Fruit fly (Drosophila melanogaster) S2 (cell line): ENCODE results near the gene CG14453.

Experiments
- CG8478 ChIP-seq: fragments of >200 bp; optimal IDR thresholded peaks from 2 replicates; lab custom pipeline; 2018
- CTCF ChIP-seq, 2 experiments: fragments of >200 bp; optimal IDR thresholded peaks; 2 replicates each; lab custom pipeline; 2018

Gene CG14453

DNA sequence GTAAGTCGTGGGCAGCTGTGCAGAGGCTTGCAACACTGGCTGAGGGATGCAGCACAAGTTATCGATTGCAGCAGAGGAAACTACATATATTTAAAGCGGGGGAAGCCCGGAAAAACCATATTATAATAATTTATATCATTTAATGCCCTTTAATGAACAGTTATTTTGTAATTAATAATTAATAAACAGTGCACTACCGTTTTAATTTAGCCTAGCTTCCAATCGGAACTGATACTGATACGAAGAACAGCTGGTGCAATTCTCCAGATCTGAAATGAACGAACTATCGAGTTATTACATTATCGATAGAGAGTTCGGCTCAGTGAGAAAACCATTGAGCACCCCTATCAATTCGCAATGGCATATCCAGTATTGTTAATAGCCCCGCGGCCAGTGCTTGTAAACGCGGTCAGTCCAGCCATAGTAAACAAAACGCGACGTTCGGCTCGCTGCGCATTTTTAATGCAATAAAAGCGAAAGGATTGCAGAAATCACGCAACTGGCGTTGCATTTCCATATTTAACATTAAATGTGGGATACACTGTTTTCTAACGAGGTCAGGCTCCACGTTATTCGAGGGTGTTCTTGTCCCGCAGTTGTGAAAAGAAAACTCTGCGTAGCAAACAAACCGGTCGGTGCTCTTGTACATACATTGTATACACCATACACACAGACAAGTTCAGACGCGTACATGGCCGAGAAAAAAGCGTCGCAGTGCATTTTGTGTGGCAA lies 47.7 kb downstream of the CG14453 start, which contains the start of gene CG7369:
Gene CG7369 (plus strand): TSS at position 405 of the 732 bp plus-strand sequence.
- TF ChIP-seq CG8478 (lab: Kevin White, UChicago) = no peak
- no peak for TF ChIP-seq CTCF (optimal IDR thresholded peaks at IDR 0.05; lab: Kevin White, UChicago)

DNA sequence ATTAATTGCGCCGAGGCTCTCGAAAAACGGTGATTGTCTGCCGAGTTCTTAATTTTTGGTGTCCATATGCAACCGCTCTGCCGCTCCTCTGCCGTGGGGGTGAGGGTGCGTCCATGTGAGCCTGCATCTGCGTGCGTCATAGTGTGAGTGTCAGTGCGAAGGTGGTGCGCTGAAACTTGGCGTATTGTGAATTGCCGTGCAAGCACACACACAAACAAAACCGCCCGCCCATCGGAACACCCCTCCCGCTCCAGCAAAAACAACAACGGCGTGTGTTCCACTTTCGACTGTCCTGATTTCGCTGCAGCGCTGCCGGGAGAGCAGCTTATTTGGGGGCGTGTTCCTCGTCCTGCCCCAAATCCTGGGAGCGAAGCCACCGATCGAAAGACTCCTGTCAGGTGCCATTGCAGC lies 48.2 kb downstream of the CG14453 start:
- TF ChIP-seq CG8478 (lab: Kevin White, UChicago) = no peak

DNA sequence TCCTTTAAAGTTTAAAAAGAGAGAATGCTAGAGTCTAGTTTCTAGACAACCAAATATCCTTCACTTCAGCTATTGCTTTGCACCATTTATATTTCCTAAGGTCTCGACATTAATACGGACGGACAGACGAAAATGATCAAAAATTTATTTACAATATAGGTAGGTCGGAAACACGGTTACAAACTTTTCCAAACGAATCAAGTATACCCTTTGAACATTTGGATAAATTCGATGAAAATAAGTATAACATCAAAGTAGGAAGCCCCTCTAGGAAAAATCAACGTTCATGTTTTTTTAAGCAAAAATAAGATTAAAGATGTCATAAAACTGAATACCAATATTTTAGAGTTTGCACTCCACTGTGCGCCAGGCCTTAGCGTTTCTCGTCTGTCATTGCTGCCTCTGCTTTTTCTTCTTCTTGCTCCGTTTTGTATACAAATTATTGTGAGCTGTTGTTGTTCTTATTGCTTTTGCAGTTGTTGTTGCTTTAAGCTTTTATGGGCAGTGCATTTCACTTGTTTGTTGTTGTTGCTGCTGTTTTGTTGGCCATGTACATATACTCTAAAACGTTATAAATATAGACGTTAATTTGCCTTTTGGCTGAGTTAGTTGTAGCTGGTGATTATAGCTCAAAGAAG lies 49.2 kb downstream of the CG14453 start:
- TF ChIP-seq CG8478 (lab: Kevin White, UChicago) = no peak
- TF ChIP-seq CTCF (optimal IDR thresholded peaks at IDR 0.05; lab: Kevin White, UChicago) = no peak
